Worm (Caenorhabditis elegans): ENCODE results near the gene ZC239.21.

ce11 chrII:3222686-3223085, 15.9 kb downstream of the ZC239.21 start, which contains the start of gene ZC239.13:
- no peak for TF ChIP-seq F13H6.1 (tag; optimal IDR thresholded peaks at IDR 0.05)
- no peak for TF ChIP-seq ceh-16 (tag; optimal IDR thresholded peaks at IDR 0.05)
- TF ChIP-seq nhr-25 (tag; optimal IDR thresholded peaks at IDR 0.05) = no peak
- no peak for TF ChIP-seq ZK546.5 (tag; optimal IDR thresholded peaks at IDR 0.05)
- TF ChIP-seq zag-1 (tag; optimal IDR thresholded peaks at IDR 0.05) = no peak
- no peak for TF ChIP-seq ceh-82 (tag; optimal IDR thresholded peaks at IDR 0.05)
